Worm (Caenorhabditis elegans): ENCODE data around the gene flh-2.

flh-2 gene

DNA sequence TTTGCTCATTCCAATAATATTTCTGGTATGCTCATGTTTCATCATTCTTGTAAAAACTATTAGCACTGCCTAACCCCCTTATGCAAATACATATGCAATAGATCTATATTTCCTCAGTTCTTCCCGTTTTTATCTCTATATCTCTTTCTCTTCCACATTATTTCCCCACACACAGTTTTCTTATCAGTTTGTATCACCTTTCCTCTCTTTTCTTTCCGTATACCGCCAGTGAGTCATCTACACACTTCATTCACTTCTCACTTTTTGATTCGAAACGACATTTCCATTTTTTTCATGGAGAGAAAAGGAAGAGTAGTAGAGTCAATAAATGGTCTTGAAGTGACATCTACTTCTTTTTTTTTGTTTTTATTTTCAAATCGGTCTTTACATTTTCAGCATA is 45.6 kb upstream of the flh-2 start:
- TF ChIP-seq ceh-31 (tag; optimal IDR thresholded peaks at IDR 0.05) (no peak), fkh-6 (tag; optimal IDR thresholded peaks at IDR 0.05) (no peak), elt-2 (tag; optimal IDR thresholded peaks at IDR 0.05) (peak; percentile 43)

DNA sequence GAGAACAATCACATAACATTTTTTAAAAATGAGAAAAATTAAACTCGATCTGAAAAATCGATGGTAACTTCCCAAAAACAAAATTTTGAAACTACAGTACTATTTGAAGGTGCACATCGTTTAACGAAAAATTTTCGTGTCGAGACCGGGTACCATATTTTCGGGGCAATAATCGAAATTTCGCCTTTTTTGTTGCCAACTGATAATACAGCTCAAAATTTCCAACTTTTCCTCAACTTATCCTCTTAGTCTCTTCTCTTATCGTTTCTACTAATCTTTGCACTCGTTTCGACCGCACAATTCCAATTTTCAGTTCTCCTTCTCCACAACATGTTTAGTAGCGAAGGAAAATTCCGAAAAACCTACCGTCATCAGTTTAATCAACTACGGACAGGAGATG is 45.0 kb upstream of the flh-2 start, which contains the start of gene rom-1:
rom-1 (plus strand) TSS at position 301 of the 400 bp plus-strand sequence.
- TF ChIP-seq tbx-2 (tag; optimal IDR thresholded peaks at IDR 0.05), result no peak
- TF ChIP-seq zip-5 (tag; optimal IDR thresholded peaks at IDR 0.05), result no peak
- TF ChIP-seq ceh-22 (tag; optimal IDR thresholded peaks at IDR 0.05), result no peak
- TF ChIP-seq nhr-232 (tag; optimal IDR thresholded peaks at IDR 0.05), result no peak
- no peak for TF ChIP-seq ceh-2 (tag; optimal IDR thresholded peaks at IDR 0.05)
- no peak for TF ChIP-seq ceh-14 (tag; optimal IDR thresholded peaks at IDR 0.05)
- no peak for TF ChIP-seq elt-4 (tag; optimal IDR thresholded peaks at IDR 0.05)
- TF ChIP-seq ceh-18 (tag; optimal IDR thresholded peaks at IDR 0.05), result no peak
- TF ChIP-seq che-1 (tag; optimal IDR thresholded peaks at IDR 0.05), result no peak
- no peak for TF ChIP-seq pat-9 (tag; optimal IDR thresholded peaks at IDR 0.05)
- TF ChIP-seq npax-4 (tag; optimal IDR thresholded peaks at IDR 0.05), result no peak
- TF ChIP-seq eyg-1 (tag; optimal IDR thresholded peaks at IDR 0.05), result no peak
- no peak for TF ChIP-seq dve-1 (tag; optimal IDR thresholded peaks at IDR 0.05)

DNA sequence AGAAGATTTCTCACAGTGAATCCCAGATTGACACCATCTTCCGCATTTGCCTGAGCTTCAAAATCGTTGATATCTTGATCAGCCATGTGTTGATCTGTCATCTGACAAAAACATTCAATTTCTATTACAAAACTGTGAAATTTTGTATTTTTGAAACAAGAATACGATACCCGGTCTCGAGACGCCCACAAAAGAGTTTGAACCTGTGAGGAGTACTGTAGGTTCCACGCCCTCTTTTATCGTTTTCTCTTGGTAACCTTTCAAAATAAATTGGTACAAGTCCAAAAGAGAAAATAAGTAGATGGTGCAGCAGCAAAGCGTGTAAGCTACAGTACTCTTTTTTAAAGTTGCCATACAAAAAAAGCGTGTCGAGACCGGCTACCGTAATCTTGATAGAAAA is 42.0 kb upstream of the flh-2 start, which contains the start of gene F26F4.12:
F26F4.12 (minus strand) TSS at position 101 of the 400 bp plus-strand sequence.
- no peak for TF ChIP-seq gmeb-2 (tag; optimal IDR thresholded peaks at IDR 0.05)
- no peak for TF ChIP-seq madf-2 (tag; optimal IDR thresholded peaks at IDR 0.05)
- no peak for TF ChIP-seq hlh-6 (tag; optimal IDR thresholded peaks at IDR 0.05)

DNA sequence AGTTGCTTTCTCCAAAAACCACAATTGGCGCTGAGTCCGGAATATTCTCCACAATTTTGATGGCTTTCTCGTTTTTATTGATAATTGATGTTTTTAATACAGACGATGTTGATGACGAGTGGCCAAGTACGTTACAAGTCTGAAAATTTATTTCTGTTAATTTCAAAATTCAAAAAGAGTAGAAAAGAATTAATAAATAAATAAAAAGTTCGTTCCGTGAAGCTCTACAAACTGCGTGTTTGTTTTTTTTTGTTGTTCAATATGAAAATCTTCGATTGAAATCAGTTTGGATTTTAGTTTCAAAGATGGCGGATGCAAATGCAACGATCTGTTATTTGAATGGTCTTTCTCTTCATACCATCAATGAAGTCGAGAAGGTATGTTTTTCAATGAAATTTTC is 41.0 kb upstream of the flh-2 start, which contains the start of gene F26F4.2:
F26F4.2 (plus strand) TSS at position 301 of the 400 bp plus-strand sequence.
- TF ChIP-seq dve-1 (tag; optimal IDR thresholded peaks at IDR 0.05) (no peak), gmeb-2 (tag; optimal IDR thresholded peaks at IDR 0.05) (no peak), C38D4.7 (GFP tag; optimal IDR thresholded peaks at IDR 0.05) (no peak), npax-4 (tag; optimal IDR thresholded peaks at IDR 0.05) (no peak), ceh-22 (tag; optimal IDR thresholded peaks at IDR 0.05) (no peak), zip-5 (tag; optimal IDR thresholded peaks at IDR 0.05) (no peak), unc-55 (GFP tag; optimal IDR thresholded peaks at IDR 0.05) (no peak), pros-1 (tag; optimal IDR thresholded peaks at IDR 0.05) (no peak), K02D7.2 (tag; optimal IDR thresholded peaks at IDR 0.05) (no peak), ttx-3 (tag; optimal IDR thresholded peaks at IDR 0.05) (no peak), ama-1 (optimal IDR thresholded peaks at IDR 0.05) (no peak), ceh-24 (tag; optimal IDR thresholded peaks at IDR 0.05) (no peak), elt-4 (tag; optimal IDR thresholded peaks at IDR 0.05) (no peak), pqm-1 (tag; optimal IDR thresholded peaks at IDR 0.05) (no peak), unc-86 (tag; optimal IDR thresholded peaks at IDR 0.05) (no peak), dmd-4 (tag; optimal IDR thresholded peaks at IDR 0.05; ENCODE audit: borderline replicate concordance) (no peak), ahr-1 (tag; optimal IDR thresholded peaks at IDR 0.05) (no peak), ceh-18 (tag; optimal IDR thresholded peaks at IDR 0.05) (no peak), odd-2 (tag; optimal IDR thresholded peaks at IDR 0.05) (no peak)

DNA sequence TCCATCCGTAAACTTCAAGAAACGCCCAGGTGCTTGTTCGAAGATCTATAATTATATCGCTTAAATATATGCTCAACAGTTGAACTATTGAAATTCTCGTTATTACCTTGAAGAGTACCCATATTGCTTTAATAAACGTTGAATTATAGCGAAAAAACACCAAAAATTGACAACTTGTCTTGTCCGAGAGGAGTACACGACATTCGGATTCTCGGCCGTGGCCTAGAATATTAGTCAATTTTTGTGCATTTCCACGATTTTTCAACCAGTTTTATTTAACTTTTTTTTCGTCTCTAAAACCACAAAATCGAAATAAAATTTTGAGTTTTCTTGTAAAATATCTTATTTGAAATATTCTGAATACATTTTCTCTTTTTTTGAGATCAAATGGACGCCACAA is 39.6 kb upstream of the flh-2 start, which contains the start of the genes F26F4.9 and cee-1:
F26F4.9 (minus strand) TSS at position 205 of the 400 bp plus-strand sequence.
cee-1 (plus strand) TSS at position 383 of the 400 bp plus-strand sequence.
- TF ChIP-seq ceh-2 (tag; optimal IDR thresholded peaks at IDR 0.05) (peak; percentile 71), ztf-16 (tag; optimal IDR thresholded peaks at IDR 0.05) (peak; percentile 13), tbx-7 (tag; optimal IDR thresholded peaks at IDR 0.05) (peak; percentile 71), dmd-4 (tag; optimal IDR thresholded peaks at IDR 0.05; ENCODE audit: borderline replicate concordance) (no peak), pros-1 (tag; optimal IDR thresholded peaks at IDR 0.05) (no peak), madf-2 (tag; optimal IDR thresholded peaks at IDR 0.05) (no peak), ceh-18 (tag; optimal IDR thresholded peaks at IDR 0.05) (peak; percentile 38), C08G9.2 (tag; optimal IDR thresholded peaks at IDR 0.05) (peak; percentile 85), nfya-1 (tag; optimal IDR thresholded peaks at IDR 0.05) (no peak), rnt-1 (tag; optimal IDR thresholded peaks at IDR 0.05) (peak; percentile 7), unc-42 (tag; optimal IDR thresholded peaks at IDR 0.05) (no peak), unc-55 (GFP tag; optimal IDR thresholded peaks at IDR 0.05) (peak; percentile 30), ets-4 (tag; optimal IDR thresholded peaks at IDR 0.05) (peak; percentile 75), ceh-31 (tag; optimal IDR thresholded peaks at IDR 0.05) (peak; percentile 85), che-1 (tag; optimal IDR thresholded peaks at IDR 0.05) (no peak), sdc-2 (tag; optimal IDR thresholded peaks at IDR 0.05) (no peak), fax-1 (tag; optimal IDR thresholded peaks at IDR 0.05) (peak; percentile 2), hlh-8 (tag; optimal IDR thresholded peaks at IDR 0.05) (peak; percentile 72), lim-6 (tag; optimal IDR thresholded peaks at IDR 0.05) (peak; percentile 39), zip-5 (tag; optimal IDR thresholded peaks at IDR 0.05) (peak; percentile 52), ref-2 (tag; optimal IDR thresholded peaks at IDR 0.05) (peak; percentile 25)
